Fruit fly (Drosophila melanogaster) whole organism, embryonic: Measurements from ENCODE around the gene RpS14a.
A peak's percentile ranks its signal among the peaks of the same experiment; 100 is the strongest.

Source experiments
- Awh ChIP-seq: fragments of 200-800 bp; sonication (Bioruptor generic); IDR thresholded peaks from 2 replicates; pipeline ENCODE4, ENCODE4 v1.3.6; 2022; ENCODE audit warnings: missing biosample characterization, missing genetic modification characterization
- BtbVII ChIP-seq: fragments of 200-800 bp; sonication (Bioruptor generic); optimal IDR thresholded peaks from 3 replicates; lab custom pipeline; 2017; ENCODE audit warnings: missing biosample characterization, mild to moderate bottlenecking, missing genetic modification characterization
- CG10274 ChIP-seq: fragments of 200-800 bp; sonication (Bioruptor generic); optimal IDR thresholded peaks from 3 replicates; lab custom pipeline; 2017; ENCODE audit warnings: missing biosample characterization, mild to moderate bottlenecking, missing genetic modification characterization
- CG10431 ChIP-seq: fragments of 200-800 bp; sonication (Bioruptor generic); optimal IDR thresholded peaks from 3 replicates; lab custom pipeline; 2018; ENCODE audit warnings: missing biosample characterization, mild to moderate bottlenecking, missing genetic modification characterization
- CG10654 ChIP-seq: fragments of 200-800 bp; sonication (Bioruptor generic); optimal IDR thresholded peaks from 2 replicates; lab custom pipeline; 2016; ENCODE audit warnings: missing biosample characterization, missing genetic modification characterization
- CG13123 ChIP-seq: fragments of 200-800 bp; sonication (Bioruptor generic); optimal IDR thresholded peaks from 2 replicates; lab custom pipeline; 2016; ENCODE audit warnings: missing biosample characterization, missing genetic modification characterization
- CG13287 ChIP-seq: fragments of 200-800 bp; sonication (Bioruptor generic); IDR thresholded peaks from 2 replicates; pipeline ENCODE4 v1.3.6; 2022; ENCODE audit warnings: missing biosample characterization, missing genetic modification characterization; ENCODE audit not compliant: partially characterized antibody
- CG15269 ChIP-seq: fragments of 200-800 bp; sonication (Bioruptor generic); optimal IDR thresholded peaks from 2 replicates; lab custom pipeline; 2018; ENCODE audit warnings: missing biosample characterization, mild to moderate bottlenecking, missing genetic modification characterization, moderate library complexity
- CG17612 ChIP-seq: fragments of 200-800 bp; sonication (Bioruptor generic); IDR thresholded peaks from 2 replicates; pipeline ENCODE4 v1.3.6; 2022; ENCODE audit warnings: missing biosample characterization, missing genetic modification characterization
- CG18599 ChIP-seq: fragments of 200-800 bp; sonication (Bioruptor generic); optimal IDR thresholded peaks from 3 replicates; lab custom pipeline; 2017; ENCODE audit warnings: missing biosample characterization, missing genetic modification characterization, mild to moderate bottlenecking, moderate library complexity, missing genetic modification reagents
- CG30431 ChIP-seq: fragments of 200-800 bp; sonication (Bioruptor generic); optimal IDR thresholded peaks from 2 replicates; lab custom pipeline; 2017; ENCODE audit warnings: missing biosample characterization, missing genetic modification characterization
- CG31441 ChIP-seq: fragments of 200-800 bp; sonication (Bioruptor generic); IDR thresholded peaks from 2 replicates; pipeline ENCODE4 v1.3.6; 2022; ENCODE audit warnings: missing biosample characterization, missing genetic modification characterization
- CG32767 ChIP-seq: fragments of 200-800 bp; sonication (Bioruptor generic); IDR thresholded peaks from 2 replicates; pipeline ENCODE4 v1.3.6; 2022; ENCODE audit warnings: missing biosample characterization, missing genetic modification characterization
- CG33557 ChIP-seq: fragments of 200-800 bp; sonication (Bioruptor generic); optimal IDR thresholded peaks from 2 replicates; lab custom pipeline; 2019; ENCODE audit warnings: missing biosample characterization, mild to moderate bottlenecking, missing genetic modification characterization, moderate library complexity
- CG3995 ChIP-seq: fragments of 200-800 bp; sonication (Bioruptor generic); optimal IDR thresholded peaks from 3 replicates; lab custom pipeline; 2016; ENCODE audit warnings: missing biosample characterization, missing genetic modification characterization
- CG4707 ChIP-seq: fragments of 200-800 bp; sonication (Bioruptor generic); optimal IDR thresholded peaks from 2 replicates; lab custom pipeline; 2018; ENCODE audit warnings: missing biosample characterization, mild to moderate bottlenecking, missing genetic modification characterization, moderate library complexity
- CG6654 ChIP-seq: fragments of 200-800 bp; sonication (Bioruptor generic); optimal IDR thresholded peaks from 2 replicates; lab custom pipeline; 2017; ENCODE audit warnings: missing biosample characterization, mild to moderate bottlenecking, missing genetic modification characterization
- CG6765 ChIP-seq: fragments of 200-800 bp; sonication (Bioruptor generic); optimal IDR thresholded peaks from 3 replicates; lab custom pipeline; 2017; ENCODE audit warnings: missing biosample characterization, mild to moderate bottlenecking, missing genetic modification characterization
- CG7987 ChIP-seq: fragments of 200-800 bp; sonication (Bioruptor generic); optimal IDR thresholded peaks from 2 replicates; lab custom pipeline; 2018; ENCODE audit warnings: missing biosample characterization, mild to moderate bottlenecking, missing genetic modification characterization, moderate library complexity
- CG8290 ChIP-seq, 3 experiments: fragments of 200-800 bp; sonication (Bioruptor generic); optimal IDR thresholded peaks; 2 replicates each; lab custom pipeline; 2016 to 2019; ENCODE audit warnings: missing biosample characterization in 3 of 3, missing genetic modification characterization in 3 of 3, mild to moderate bottlenecking in 2 of 3, moderate library complexity in 1 of 3
- CG9437 ChIP-seq: fragments of 200-800 bp; sonication (Bioruptor generic); optimal IDR thresholded peaks from 2 replicates; lab custom pipeline; 2018; ENCODE audit warnings: missing biosample characterization, mild to moderate bottlenecking, missing genetic modification characterization
- CG9727 ChIP-seq: fragments of 200-800 bp; sonication (Bioruptor generic); optimal IDR thresholded peaks from 3 replicates; lab custom pipeline; 2017; ENCODE audit warnings: missing biosample characterization, mild to moderate bottlenecking, missing genetic modification characterization
- CTCF ChIP-seq: fragments of 200-800 bp; sonication (Bioruptor generic); optimal IDR thresholded peaks from 2 replicates; lab custom pipeline; 2017; ENCODE audit warnings: missing biosample characterization, mild to moderate bottlenecking, missing genetic modification characterization, moderate library complexity
- D19A ChIP-seq: fragments of 200-800 bp; optimal IDR thresholded peaks from 3 replicates; lab custom pipeline; 2019; ENCODE audit warnings: missing biosample characterization, mild to moderate bottlenecking, missing genetic modification characterization, moderate library complexity
- Dll ChIP-seq: fragments of 200-800 bp; sonication (Bioruptor generic); IDR thresholded peaks from 4 replicates; pipeline ENCODE4 v1.3.6; 2022; ENCODE audit warnings: missing biosample characterization, missing genetic modification characterization; ENCODE audit not compliant: partially characterized antibody
- Dref ChIP-seq: fragments of 200-800 bp; sonication (Bioruptor generic); IDR thresholded peaks from 2 replicates; pipeline ENCODE4 v1.3.6; 2022; ENCODE audit warnings: missing biosample characterization, missing genetic modification characterization
- Elba2 ChIP-seq: fragments of 200-800 bp; sonication (Bioruptor generic); optimal IDR thresholded peaks from 3 replicates; lab custom pipeline; 2016; ENCODE audit warnings: missing biosample characterization, missing genetic modification characterization
- H15 ChIP-seq: fragments of 200-800 bp; sonication (Bioruptor generic); IDR thresholded peaks from 3 replicates; pipeline ENCODE4 v1.3.6; 2022; ENCODE audit warnings: missing biosample characterization, missing genetic modification characterization
- HLH54F ChIP-seq: fragments of 200-800 bp; sonication (Bioruptor generic); optimal IDR thresholded peaks from 3 replicates; lab custom pipeline; 2016; ENCODE audit warnings: missing biosample characterization, missing genetic modification characterization
- Hey ChIP-seq: fragments of 200-800 bp; sonication (Bioruptor generic); optimal IDR thresholded peaks from 3 replicates; lab custom pipeline; 2018; ENCODE audit warnings: missing biosample characterization, mild to moderate bottlenecking, missing genetic modification characterization
- Myb ChIP-seq: fragments of 200-800 bp; sonication (Bioruptor generic); optimal IDR thresholded peaks from 2 replicates; lab custom pipeline; 2016; ENCODE audit warnings: missing biosample characterization, missing genetic modification characterization
- NfI ChIP-seq: fragments of 200-800 bp; sonication (Bioruptor generic); optimal IDR thresholded peaks from 3 replicates; lab custom pipeline; 2018; ENCODE audit warnings: missing biosample characterization, mild to moderate bottlenecking, missing genetic modification characterization, moderate library complexity
- Trl ChIP-seq, 3 experiments: fragments of >200 bp in 2 of 3; fragments of 200-800 bp in 1 of 3; sonication (Bioruptor generic) in 1 of 3; optimal IDR thresholded peaks; 2 replicates in 1 of 3; 3 replicates in 2 of 3; lab custom pipeline; 2016 to 2017; ENCODE audit warnings: missing biosample characterization in 1 of 3, missing genetic modification characterization in 1 of 3
- chif ChIP-seq, 2 experiments: fragments of 200-800 bp; sonication (Bioruptor generic); optimal IDR thresholded peaks; 3 replicates each; lab custom pipeline; 2016; ENCODE audit warnings: missing biosample characterization in 2 of 2, missing genetic modification characterization in 2 of 2
- croc ChIP-seq: fragments of 200-800 bp; sonication (Bioruptor generic); conservative IDR thresholded peaks from 3 replicates; pipeline ENCODE4 v1.3.6; 2022; ENCODE audit warnings: missing biosample characterization, missing genetic modification characterization
- ems ChIP-seq: fragments of 200-800 bp; sonication (Bioruptor generic); optimal IDR thresholded peaks from 3 replicates; lab custom pipeline; 2016; ENCODE audit warnings: missing biosample characterization, missing genetic modification characterization
- fu2 ChIP-seq: fragments of 200-800 bp; sonication (Bioruptor generic); optimal IDR thresholded peaks from 2 replicates; lab custom pipeline; 2016; ENCODE audit warnings: missing biosample characterization, missing genetic modification characterization
- gem ChIP-seq: fragments of 200-800 bp; sonication (Bioruptor generic); optimal IDR thresholded peaks from 2 replicates; lab custom pipeline; 2019; ENCODE audit warnings: missing biosample characterization, mild to moderate bottlenecking, missing genetic modification characterization, moderate library complexity
- grau ChIP-seq: fragments of 200-800 bp; optimal IDR thresholded peaks from 3 replicates; lab custom pipeline; 2019; ENCODE audit warnings: missing biosample characterization, mild to moderate bottlenecking, missing genetic modification characterization, moderate library complexity
- h ChIP-seq: fragments of >200 bp; optimal IDR thresholded peaks from 2 replicates; lab custom pipeline; 2017
- hbn ChIP-seq: fragments of 200-800 bp; sonication (Bioruptor generic); IDR thresholded peaks from 2 replicates; pipeline ENCODE4 v1.3.6; 2022; ENCODE audit warnings: missing biosample characterization, missing genetic modification characterization; ENCODE audit not compliant: partially characterized antibody
- nerfin-1 ChIP-seq: fragments of 200-800 bp; sonication (Bioruptor generic); optimal IDR thresholded peaks from 3 replicates; lab custom pipeline; 2019; ENCODE audit warnings: missing biosample characterization, mild to moderate bottlenecking, missing genetic modification characterization, moderate library complexity
- oc ChIP-seq: fragments of 200-800 bp; sonication (Bioruptor generic); optimal IDR thresholded peaks from 2 replicates; lab custom pipeline; 2018; ENCODE audit warnings: missing biosample characterization, mild to moderate bottlenecking, missing genetic modification characterization, moderate library complexity
- odd ChIP-seq: fragments of 200-800 bp; sonication (Bioruptor generic); optimal IDR thresholded peaks from 2 replicates; lab custom pipeline; 2017; ENCODE audit warnings: missing biosample characterization, mild to moderate bottlenecking, missing genetic modification characterization
- psq ChIP-seq: fragments of 200-800 bp; sonication (Bioruptor generic); optimal IDR thresholded peaks from 2 replicates; lab custom pipeline; 2017; ENCODE audit warnings: missing biosample characterization, missing genetic modification characterization
- stc ChIP-seq: fragments of 200-800 bp; sonication (Bioruptor generic); IDR thresholded peaks from 2 replicates; pipeline ENCODE4 v1.3.6; 2022; ENCODE audit warnings: missing biosample characterization, missing genetic modification characterization
- tup ChIP-seq: fragments of 200-800 bp; sonication (Bioruptor generic); optimal IDR thresholded peaks from 2 replicates; lab custom pipeline; 2016; ENCODE audit warnings: missing biosample characterization, mild to moderate bottlenecking, missing genetic modification characterization, moderate library complexity
- vvl ChIP-seq: fragments of 200-800 bp; sonication (Bioruptor generic); IDR thresholded peaks from 2 replicates; pipeline ENCODE4 v1.3.6; 2022; ENCODE audit warnings: missing biosample characterization, missing genetic modification characterization

Gene RpS14a

dm6 chrX:7901153-7902038 is 32.1 kb upstream of the RpS14a start, which contains the start of the genes RpS6 and bys (continued):
- peak in 1 of 2 experiments; percentile 8 for TF ChIP-seq chif (GFP tag; optimal IDR thresholded peaks at IDR 0.05; lab: Kevin White, UChicago)
- no peak for TF ChIP-seq croc
- no peak for TF ChIP-seq CTCF (GFP tag; lab: Kevin White, UChicago)
- peak; percentile 10 for TF ChIP-seq CG10654 (GFP tag; lab: Kevin White, UChicago)
- TF ChIP-seq Dll (GFP tag; lab: Robert Waterston, UW), result peak; percentile 80
- TF ChIP-seq Awh, result peak; percentile 43; the same call in 1 of the 2 replicates
- TF ChIP-seq CG7987, result peak; percentile 76
- no peak for TF ChIP-seq CG8290 (GFP tag; optimal IDR thresholded peaks at IDR 0.05; lab: Kevin White, UChicago)
- peak in 1 of 2 experiments; percentile 65 for TF ChIP-seq CG8290 (tag; optimal IDR thresholded peaks at IDR 0.05; lab: Kevin White, UChicago)
- no peak for TF ChIP-seq CG32767 (GFP tag; lab: Robert Waterston, UW)
- TF ChIP-seq CG13287 (GFP tag; lab: Robert Waterston, UW), result peak; percentile 76
- TF ChIP-seq grau, result peak; percentile 2
- TF ChIP-seq CG13123 (GFP tag; lab: Kevin White, UChicago), result no peak
- no peak for TF ChIP-seq Hey (tag; lab: Kevin White, UChicago)
- TF ChIP-seq Dref (GFP tag; lab: Robert Waterston, UW), result peak; percentile 76
- peak; percentile 51 for TF ChIP-seq CG10431 (GFP tag; lab: Kevin White, UChicago)
- peak; percentile 46 for TF ChIP-seq CG10274 (GFP tag; lab: Kevin White, UChicago)
- peak; percentile 75 for TF ChIP-seq CG6765 (GFP tag; lab: Kevin White, UChicago)
- no peak for TF ChIP-seq CG30431 (GFP tag; lab: Kevin White, UChicago)
- no peak for TF ChIP-seq h
- peak; percentile 22 for TF ChIP-seq CG3995 (GFP tag; lab: Kevin White, UChicago)
- TF ChIP-seq gem, result peak; percentile 50
- TF ChIP-seq Myb (GFP tag; lab: Kevin White, UChicago), result no peak
- TF ChIP-seq nerfin-1 (tag; lab: Kevin White, UChicago), result peak; percentile 22
- no peak for TF ChIP-seq CG17612 (GFP tag; lab: Robert Waterston, UW)
- peak; percentile 43; the same call in 1 of the 2 replicates for TF ChIP-seq CG31441
- TF ChIP-seq CG18599 (GFP tag; lab: Kevin White, UChicago), result peak; percentile 46
- TF ChIP-seq BtbVII, result peak; percentile 77
- peak; percentile 31; the same call in 1 of the 2 replicates for TF ChIP-seq vvl
- peak; percentile 58 for TF ChIP-seq hbn
- no peak for TF ChIP-seq oc (tag; lab: Kevin White, UChicago)
- peak; percentile 12 for TF ChIP-seq fu2
- TF ChIP-seq CG6654, result no peak
- no peak for TF ChIP-seq psq (GFP tag; lab: Kevin White, UChicago)
- peak; percentile 22 for TF ChIP-seq HLH54F
- TF ChIP-seq Elba2 (GFP tag; lab: Kevin White, UChicago), result no peak
- TF ChIP-seq NfI (GFP tag; lab: Kevin White, UChicago), result peak; percentile 72
- peak; percentile 63 for TF ChIP-seq CG9437 (GFP tag; lab: Kevin White, UChicago)
- TF ChIP-seq stc (GFP tag; lab: Robert Waterston, UW), result no peak
- TF ChIP-seq CG4707 (GFP tag; lab: Kevin White, UChicago), result peak; percentile 63
- peak; percentile 19 for TF ChIP-seq CG33557 (GFP tag; lab: Kevin White, UChicago)
- TF ChIP-seq H15 (GFP tag; lab: Robert Waterston, UW), result peak; percentile 58; the same call in 1 of the 3 replicates
- TF ChIP-seq Trl (optimal IDR thresholded peaks at IDR 0.05; lab: Kevin White, UChicago), result no peak
- TF ChIP-seq Trl (GFP tag; optimal IDR thresholded peaks at IDR 0.05; lab: Kevin White, UChicago), result peak; percentile 10
- no peak for TF ChIP-seq ems (GFP tag; lab: Kevin White, UChicago)
- peak; percentile 24 for TF ChIP-seq CG15269 (tag; lab: Kevin White, UChicago)
- peak; percentile 74 for TF ChIP-seq CG9727 (GFP tag; lab: Kevin White, UChicago)
- no peak for TF ChIP-seq D19A (tag; lab: Kevin White, UChicago)
- TF ChIP-seq odd (GFP tag; lab: Kevin White, UChicago), result peak; percentile 51
- TF ChIP-seq tup (GFP tag; lab: Kevin White, UChicago), result peak; percentile 27
